Worm (Caenorhabditis elegans): ENCODE data around the gene ets-4.

- no peak for TF ChIP-seq pag-3 (tag; optimal IDR thresholded peaks at IDR 0.05; ENCODE audit: borderline replicate concordance)
- TF ChIP-seq dmd-4 (tag; optimal IDR thresholded peaks at IDR 0.05; ENCODE audit: borderline replicate concordance): no peak
- TF ChIP-seq hlh-15 (tag; optimal IDR thresholded peaks at IDR 0.05): no peak
These were observed 1.5 kb upstream of the ets-4 start for ce11 chrX:6517025-6517770.
